Worm (Caenorhabditis elegans): ENCODE data around the gene C03G5.14.

Gene C03G5.14

ce11 chrX:8570997-8571517 lies 49.3 kb downstream of the C03G5.14 start, which contains the start of gene jmjd-3.1:
jmjd-3.1 (plus strand) TSS chrX:8571047.
- TF ChIP-seq lim-6 (tag; optimal IDR thresholded peaks at IDR 0.05) (no peak), mec-3 (tag; optimal IDR thresholded peaks at IDR 0.05; ENCODE audit: borderline replicate concordance) (no peak), ceh-22 (tag; optimal IDR thresholded peaks at IDR 0.05) (no peak), C08G9.2 (tag; optimal IDR thresholded peaks at IDR 0.05) (no peak), unc-3 (GFP tag; conservative IDR thresholded peaks at IDR 0.05) (no peak), unc-3 (tag; optimal IDR thresholded peaks at IDR 0.05) (no peak), nfya-1 (tag; optimal IDR thresholded peaks at IDR 0.05) (no peak), hlh-30 (tag; optimal IDR thresholded peaks at IDR 0.05; ENCODE audit: insufficient read depth) (no peak)

All from whole organism, late embryonic.